Worm (Caenorhabditis elegans) whole organism, L1 larva: ENCODE results near the gene meg-3.

Experiments
- blmp-1 ChIP-seq: fragments of 150-350 bp; optimal IDR thresholded peaks from 2 replicates; lab custom pipeline; 2014; ENCODE audit warnings: missing biosample characterization, missing genetic modification characterization
- egl-27 ChIP-seq, 2 experiments: fragments of 150-350 bp in 1 of 2; sonication (generic microtip); optimal IDR thresholded peaks; 3 replicates each; lab custom pipeline; 2017 to 2018; ENCODE audit warnings: missing biosample characterization in 2 of 2, missing genetic modification characterization in 2 of 2, missing genetic modification reagents in 2 of 2
- fkh-4 ChIP-seq: sonication (generic microtip); optimal IDR thresholded peaks from 2 replicates; lab custom pipeline; 2016; ENCODE audit warnings: missing compliant biosample characterization, missing genetic modification characterization, borderline replicate concordance
- lin-35 ChIP-seq, 2 experiments: fragments of 150-350 bp; optimal IDR thresholded peaks; 2 replicates each; lab custom pipeline; 2014; ENCODE audit warnings: missing biosample characterization in 2 of 2, missing genetic modification characterization in 2 of 2, missing genetic modification reagents in 2 of 2
- mdl-1 ChIP-seq, 2 experiments: fragments of 150-350 bp; optimal IDR thresholded peaks; 2 replicates each; lab custom pipeline; 2014 to 2017; ENCODE audit warnings: missing biosample characterization in 2 of 2, missing genetic modification characterization in 2 of 2, inconsistent platforms in 1 of 2
- mep-1 ChIP-seq: fragments of 150-350 bp; optimal IDR thresholded peaks from 2 replicates; lab custom pipeline; 2014; ENCODE audit warnings: missing biosample characterization, missing genetic modification characterization
- nhr-19 ChIP-seq: fragments of 200-800 bp; sonication (Bioruptor generic); conservative IDR thresholded peaks from 2 replicates; pipeline ENCODE4 v1.3.6; 2022; ENCODE audit warnings: missing genetic modification characterization, missing compliant biosample characterization
- nhr-85 ChIP-seq: sonication (generic microtip); peaks from one replicate; lab custom pipeline; 2016; ENCODE audit warnings: missing genetic modification characterization, inconsistent platforms, missing compliant biosample characterization

DNA sequence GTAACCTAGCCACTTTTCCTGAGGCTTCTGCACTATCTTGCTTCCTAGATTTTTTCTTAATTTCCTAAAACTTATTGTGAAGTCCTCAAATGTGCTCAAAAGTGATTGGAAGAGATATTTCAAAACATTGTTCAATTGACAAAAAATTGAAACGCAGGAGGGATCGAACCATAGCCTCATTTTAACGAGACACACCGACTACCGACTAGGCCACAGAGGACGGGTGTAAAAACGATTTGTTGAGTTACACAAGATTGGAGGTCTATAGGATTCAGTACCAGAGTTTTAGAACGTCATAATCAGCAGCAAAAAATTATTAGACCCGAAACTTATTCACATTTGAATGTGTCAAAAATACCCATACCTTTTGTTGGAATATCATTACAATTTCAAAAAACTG, 50.2 kb downstream of the meg-3 start:
- TF ChIP-seq egl-27 (tag; optimal IDR thresholded peaks at IDR 0.05; lab: Kevin White, UChicago): no peak
- TF ChIP-seq lin-35 (GFP tag; optimal IDR thresholded peaks at IDR 0.05; lab: Kevin White, UChicago): no peak
- TF ChIP-seq nhr-85 (tag; lab: Kevin White, UChicago): no peak
- TF ChIP-seq nhr-19: no peak
- no peak for TF ChIP-seq mdl-1 (tag; optimal IDR thresholded peaks at IDR 0.05; lab: Kevin White, UChicago)
- no peak for TF ChIP-seq fkh-4 (tag; lab: Kevin White, UChicago)
- TF ChIP-seq blmp-1 (tag; lab: Kevin White, UChicago): no peak
- no peak for TF ChIP-seq mep-1
